Worm (Caenorhabditis elegans) whole organism, late embryonic: ENCODE data around the gene rps-5.

Source experiments
- ceh-2 ChIP-seq: sonication (generic microtip); optimal IDR thresholded peaks from 2 replicates; lab custom pipeline; 2016; ENCODE audit warnings: missing genotype, missing genetic modification characterization, missing compliant biosample characterization
- eyg-1 ChIP-seq: sonication (generic microtip); optimal IDR thresholded peaks from 2 replicates; lab custom pipeline; 2016; ENCODE audit warnings: missing genotype, missing genetic modification characterization, missing compliant biosample characterization
- pag-3 ChIP-seq: sonication (generic microtip); optimal IDR thresholded peaks from 2 replicates; lab custom pipeline; 2016; ENCODE audit warnings: missing compliant biosample characterization, missing genetic modification characterization, borderline replicate concordance
- pha-4 ChIP-seq: fragments of 150-350 bp; optimal IDR thresholded peaks from 2 replicates; lab custom pipeline; 2018; ENCODE audit warnings: missing biosample characterization, missing genetic modification reagents, missing genetic modification characterization

- no peak for TF ChIP-seq ceh-2 (tag; lab: Kevin White, UChicago)
- TF ChIP-seq pag-3, result no peak
- no peak for TF ChIP-seq pha-4 (tag; lab: Kevin White, UChicago)
- no peak for TF ChIP-seq eyg-1 (tag; lab: Kevin White, UChicago)
Observed at ce11 chrIV:11082153-11082552, 28.7 kb downstream of the rps-5 start, which contains the start of gene let-70.
